Worm (Caenorhabditis elegans) whole organism, mixed stage, embryonic: ENCODE data around the gene pqn-15.
"Not testable (repeated sequence)": the region's sequence is repeated elsewhere in the genome, so short reads cannot be mapped to it uniquely, and the experiment has no call there.

ENCODE experiments used
- bed-3 ChIP-seq: fragments of 200-800 bp; sonication (Bioruptor generic); optimal IDR thresholded peaks from 3 replicates; lab custom pipeline; 2018; ENCODE audit warnings: mild to moderate bottlenecking, missing genetic modification characterization, moderate library complexity, missing compliant biosample characterization
- ceh-39 ChIP-seq: fragments of 150-350 bp; optimal IDR thresholded peaks from 2 replicates; lab custom pipeline; 2014; ENCODE audit warnings: missing biosample characterization, missing genetic modification characterization
- ceh-83 ChIP-seq: fragments of 200-800 bp; sonication (Bioruptor generic); optimal IDR thresholded peaks from 2 replicates; lab custom pipeline; 2018; ENCODE audit warnings: mild to moderate bottlenecking, missing genetic modification characterization, missing compliant biosample characterization
- ces-1 ChIP-seq: fragments of 150-350 bp; optimal IDR thresholded peaks from 2 replicates; lab custom pipeline; 2014; ENCODE audit warnings: missing biosample characterization, missing genetic modification reagents, missing genetic modification characterization
- cnd-1 ChIP-seq: fragments of 200-800 bp; sonication (Bioruptor generic); optimal IDR thresholded peaks from 2 replicates; lab custom pipeline; 2018; ENCODE audit warnings: mild to moderate bottlenecking, missing genetic modification characterization, missing compliant biosample characterization
- elt-1 ChIP-seq: sonication (generic microtip); optimal IDR thresholded peaks from 2 replicates; lab custom pipeline; 2017; ENCODE audit warnings: missing genetic modification characterization, mild to moderate bottlenecking, missing compliant biosample characterization, antibody characterized with exemption, moderate library complexity, borderline replicate concordance; ENCODE audit not compliant: insufficient read depth
- flh-1 ChIP-seq: fragments of 200-800 bp; sonication (Bioruptor generic); optimal IDR thresholded peaks from 2 replicates; lab custom pipeline; 2018; ENCODE audit warnings: mild to moderate bottlenecking, missing genetic modification characterization, moderate library complexity, missing compliant biosample characterization
- ham-2 ChIP-seq: fragments of 200-800 bp; sonication (Bioruptor generic); optimal IDR thresholded peaks from 2 replicates; lab custom pipeline; 2018; ENCODE audit warnings: mild to moderate bottlenecking, missing genetic modification characterization, missing compliant biosample characterization
- hlh-1 ChIP-seq: fragments of 150-350 bp; optimal IDR thresholded peaks from 2 replicates; lab custom pipeline; 2014; ENCODE audit warnings: missing biosample characterization, missing genetic modification reagents, missing genetic modification characterization
- lin-13 ChIP-seq: fragments of 150-350 bp; optimal IDR thresholded peaks from 2 replicates; lab custom pipeline; 2014; ENCODE audit warnings: missing biosample characterization, missing genetic modification characterization
- lin-32 ChIP-seq: fragments of 200-800 bp; sonication (Bioruptor generic); optimal IDR thresholded peaks from 2 replicates; lab custom pipeline; 2018; ENCODE audit warnings: mild to moderate bottlenecking, missing genetic modification characterization, missing compliant biosample characterization
- lsy-2 ChIP-seq: fragments of 150-350 bp; optimal IDR thresholded peaks from 2 replicates; lab custom pipeline; 2014; ENCODE audit warnings: missing biosample characterization, missing genetic modification characterization
- mab-5 ChIP-seq: fragments of 150-350 bp; optimal IDR thresholded peaks from 2 replicates; lab custom pipeline; 2014; ENCODE audit warnings: missing biosample characterization, missing genetic modification characterization
- mls-2 ChIP-seq: sonication (generic microtip); optimal IDR thresholded peaks from 2 replicates; lab custom pipeline; 2016; ENCODE audit warnings: mild to moderate bottlenecking, missing genetic modification characterization, moderate library complexity, missing compliant biosample characterization
- nhr-12 ChIP-seq: fragments of 150-350 bp; optimal IDR thresholded peaks from 2 replicates; lab custom pipeline; 2014; ENCODE audit warnings: missing biosample characterization, missing genetic modification characterization
- nhr-76 ChIP-seq: sonication (generic microtip); optimal IDR thresholded peaks from 2 replicates; lab custom pipeline; 2017; ENCODE audit warnings: missing biosample characterization, missing genetic modification characterization
- sem-2 ChIP-seq: fragments of 200-800 bp; sonication (Bioruptor generic); optimal IDR thresholded peaks from 2 replicates; lab custom pipeline; 2018; ENCODE audit warnings: mild to moderate bottlenecking, missing genetic modification characterization, missing compliant biosample characterization
- snpc-4 ChIP-seq: fragments of 150-350 bp; optimal IDR thresholded peaks from 2 replicates; lab custom pipeline; 2014; ENCODE audit warnings: missing biosample characterization, missing genetic modification characterization
- tbx-8 ChIP-seq: fragments of 200-800 bp; sonication (Bioruptor generic); optimal IDR thresholded peaks from 2 replicates; lab custom pipeline; 2018; ENCODE audit warnings: mild to moderate bottlenecking, missing genetic modification characterization, moderate library complexity, missing compliant biosample characterization
- unc-120 ChIP-seq: sonication (generic microtip); optimal IDR thresholded peaks from 2 replicates; lab custom pipeline; 2017; ENCODE audit warnings: missing genetic modification characterization, missing compliant biosample characterization; ENCODE audit not compliant: poor library complexity, severe bottlenecking
- unc-39 ChIP-seq: fragments of 150-350 bp; optimal IDR thresholded peaks from 2 replicates; lab custom pipeline; 2014; ENCODE audit warnings: missing biosample characterization, missing genetic modification characterization
- unc-62 ChIP-seq: fragments of 150-350 bp; optimal IDR thresholded peaks from 2 replicates; lab custom pipeline; 2014; ENCODE audit warnings: missing biosample characterization, missing genetic modification reagents, missing genetic modification characterization
- zip-8 ChIP-seq: fragments of 150-350 bp; optimal IDR thresholded peaks from 2 replicates; lab custom pipeline; 2014; ENCODE audit warnings: missing biosample characterization, missing genetic modification characterization
- ztf-11 ChIP-seq: fragments of 150-350 bp; optimal IDR thresholded peaks from 2 replicates; lab custom pipeline; 2014; ENCODE audit warnings: missing biosample characterization, missing genetic modification characterization

Gene pqn-15

DNA sequence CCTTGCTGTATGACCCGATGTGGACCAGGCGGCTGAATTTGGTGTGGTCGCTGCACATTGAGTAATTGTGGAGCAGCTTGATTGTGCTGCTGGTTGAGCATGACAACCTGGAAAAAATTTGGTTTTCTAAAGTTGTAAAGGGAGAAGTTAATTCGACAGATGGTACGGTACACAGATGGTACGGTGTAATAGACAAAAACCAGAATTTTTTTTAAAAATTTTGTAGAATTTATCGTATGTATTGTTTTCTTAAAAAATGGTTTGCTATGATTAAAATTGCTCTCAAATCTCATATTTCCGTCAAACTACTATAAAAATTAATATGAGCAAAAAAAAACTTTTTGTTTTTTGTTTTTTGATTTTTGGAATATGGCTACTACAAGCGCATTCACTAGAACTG lies at the start of gene pqn-15:
pqn-15 (minus strand) TSS at position 101 of the 400 bp plus-strand sequence.
- TF ChIP-seq ces-1 (GFP tag; lab: Kevin White, UChicago): no peak
- TF ChIP-seq flh-1: no peak
- TF ChIP-seq unc-62 (GFP tag; lab: Kevin White, UChicago): no peak
- no peak for TF ChIP-seq lin-13 (tag; lab: Kevin White, UChicago)
- no peak for TF ChIP-seq ceh-83 (GFP tag; lab: Kevin White, UChicago)
- no peak for TF ChIP-seq ceh-39 (tag; lab: Kevin White, UChicago)
- TF ChIP-seq unc-39 (tag; lab: Kevin White, UChicago): no peak
- TF ChIP-seq ztf-11 (tag; lab: Kevin White, UChicago): no peak
- TF ChIP-seq nhr-12 (tag; lab: Kevin White, UChicago): no peak

DNA sequence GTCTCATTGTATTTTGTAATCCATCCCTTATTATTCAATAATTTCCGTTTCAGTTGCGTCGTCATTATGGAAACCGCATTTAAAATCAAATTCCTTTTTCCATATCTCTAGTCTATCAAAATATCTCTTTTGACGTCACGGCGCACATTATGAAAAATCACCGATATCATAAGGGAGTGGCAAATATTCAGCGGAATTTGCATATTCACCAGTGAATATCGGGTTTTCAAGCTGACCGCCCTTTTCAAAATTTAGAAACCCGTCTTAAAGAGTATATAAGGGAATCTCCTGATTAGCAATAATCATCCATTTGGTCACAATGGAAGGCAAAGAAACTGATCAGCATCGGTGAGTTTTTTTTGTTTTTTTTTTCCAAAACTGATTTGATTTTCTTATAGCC lies 46.6 kb upstream of the pqn-15 start, which contains the start of gene col-165:
col-165 (plus strand) TSS at position 301 of the 400 bp plus-strand sequence.
- TF ChIP-seq sem-2 (GFP tag; lab: Kevin White, UChicago) (no peak), ceh-39 (tag; lab: Kevin White, UChicago) (no peak)

DNA sequence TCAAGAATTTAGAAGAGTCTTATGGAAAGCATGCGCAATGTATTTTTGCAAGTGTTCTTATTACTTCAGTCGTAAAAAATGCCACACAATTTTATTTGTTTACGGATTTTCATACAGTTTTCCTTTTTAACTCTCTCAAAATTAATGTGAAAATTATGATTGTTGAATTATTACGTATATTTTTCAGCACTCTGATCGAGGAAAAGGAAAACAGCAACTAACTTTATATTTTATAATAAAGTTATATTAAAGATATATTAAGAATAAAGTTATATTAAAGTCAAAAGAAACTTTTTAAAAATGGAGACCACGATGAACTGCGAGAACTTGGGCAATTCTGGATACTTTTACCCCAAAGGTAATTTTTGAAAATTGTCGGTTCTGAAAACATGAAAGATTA lies 43.4 kb upstream of the pqn-15 start, which contains the start of gene F14H12.2:
F14H12.2 (plus strand) TSS at position 301 of the 400 bp plus-strand sequence.
- TF ChIP-seq unc-120 (tag; lab: Kevin White, UChicago): no peak
- TF ChIP-seq sem-2 (GFP tag; lab: Kevin White, UChicago): no peak
- no peak for TF ChIP-seq unc-39 (tag; lab: Kevin White, UChicago)
- no peak for TF ChIP-seq lin-13 (tag; lab: Kevin White, UChicago)
- TF ChIP-seq tbx-8 (GFP tag; lab: Kevin White, UChicago): no peak
- no peak for TF ChIP-seq snpc-4 (tag; lab: Kevin White, UChicago)
- TF ChIP-seq mls-2 (tag; lab: Kevin White, UChicago): no peak
- TF ChIP-seq lin-32 (GFP tag; lab: Kevin White, UChicago): no peak
- TF ChIP-seq cnd-1 (tag; lab: Kevin White, UChicago): no peak
- no peak for TF ChIP-seq zip-8

DNA sequence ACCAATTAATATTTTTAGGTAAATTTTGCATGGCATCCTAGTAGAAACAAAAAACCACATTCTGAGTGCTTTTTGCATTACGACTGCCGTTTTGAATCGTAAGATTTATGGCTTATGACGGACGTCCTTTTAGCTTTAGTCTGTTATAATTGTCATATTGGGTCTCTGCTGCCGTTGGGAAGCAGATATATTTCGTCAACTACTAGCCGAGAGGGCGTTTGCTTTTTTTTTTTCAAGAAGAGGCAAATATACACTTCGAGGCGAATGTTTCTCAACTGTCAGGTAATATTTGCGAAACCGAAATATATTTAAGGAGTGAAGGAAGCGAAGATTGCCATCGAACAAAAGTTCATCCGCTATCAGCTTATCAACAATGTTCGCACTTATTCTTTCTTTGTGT lies 37.2 kb upstream of the pqn-15 start, which contains the start of gene F14H12.3:
F14H12.3 (plus strand) TSS at position 301 of the 400 bp plus-strand sequence.
- TF ChIP-seq ztf-11 (tag; lab: Kevin White, UChicago) (no peak), bed-3 (GFP tag; lab: Kevin White, UChicago) (no peak), nhr-12 (tag; lab: Kevin White, UChicago) (no peak), hlh-1 (tag; lab: Kevin White, UChicago) (no peak), nhr-76 (tag; lab: Kevin White, UChicago) (no peak), unc-39 (tag; lab: Kevin White, UChicago) (no peak), unc-62 (GFP tag; lab: Kevin White, UChicago) (no peak), mab-5 (tag; lab: Kevin White, UChicago) (no peak)

DNA sequence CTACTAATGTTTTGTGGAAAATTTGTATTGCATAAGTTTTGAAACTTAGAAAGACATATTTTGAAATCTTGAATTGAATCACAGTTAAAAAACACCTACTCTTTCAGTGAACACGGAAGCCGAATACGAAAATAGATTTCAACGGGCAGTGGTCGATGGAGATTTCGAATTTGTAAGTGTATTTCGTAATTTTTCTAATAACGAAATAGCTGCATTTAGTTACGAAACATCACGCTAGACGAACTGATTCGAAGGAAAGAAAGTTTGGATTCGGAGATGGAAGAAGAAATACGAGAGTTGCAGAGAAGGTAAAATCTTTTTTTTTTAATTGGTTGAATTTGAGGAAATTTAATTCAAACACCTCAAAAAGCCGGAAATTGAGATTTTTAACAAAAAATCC lies 36.0 kb upstream of the pqn-15 start:
- no peak for TF ChIP-seq ham-2 (GFP tag; lab: Kevin White, UChicago)

DNA sequence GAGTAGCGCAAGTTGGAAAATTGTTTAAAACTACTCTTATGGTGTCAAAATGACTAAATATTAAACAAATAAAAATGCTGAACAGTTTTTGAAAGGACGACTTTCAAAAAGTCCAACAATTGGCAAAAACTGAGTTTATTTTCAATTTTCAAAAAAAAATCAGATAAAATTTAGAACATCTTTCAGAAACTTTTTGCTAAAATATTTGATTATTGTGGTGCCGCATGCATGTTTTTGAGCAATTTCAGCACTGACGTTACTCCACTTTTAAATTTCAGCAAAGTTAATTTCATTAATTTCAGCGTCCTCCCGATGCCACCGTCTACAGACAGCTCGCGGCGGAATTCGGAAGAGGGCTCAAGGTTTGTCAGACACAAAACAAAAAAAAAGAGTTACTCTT lies 32.6 kb upstream of the pqn-15 start, which contains the start of gene cst-1:
cst-1 (plus strand) TSS at position 301 of the 400 bp plus-strand sequence.
- not testable (repeated sequence) for TF ChIP-seq hlh-1 (tag; lab: Kevin White, UChicago); sem-2 (GFP tag; lab: Kevin White, UChicago); elt-1
- TF ChIP-seq, all 35 proteins: peak for 0; not testable (repeated sequence) for 35

DNA sequence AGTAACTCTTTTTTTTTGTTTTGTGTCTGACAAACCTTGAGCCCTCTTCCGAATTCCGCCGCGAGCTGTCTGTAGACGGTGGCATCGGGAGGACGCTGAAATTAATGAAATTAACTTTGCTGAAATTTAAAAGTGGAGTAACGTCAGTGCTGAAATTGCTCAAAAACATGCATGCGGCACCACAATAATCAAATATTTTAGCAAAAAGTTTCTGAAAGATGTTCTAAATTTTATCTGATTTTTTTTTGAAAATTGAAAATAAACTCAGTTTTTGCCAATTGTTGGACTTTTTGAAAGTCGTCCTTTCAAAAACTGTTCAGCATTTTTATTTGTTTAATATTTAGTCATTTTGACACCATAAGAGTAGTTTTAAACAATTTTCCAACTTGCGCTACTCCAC lies 29.2 kb upstream of the pqn-15 start, which contains the start of gene cst-2:
cst-2 (minus strand) TSS at position 101 of the 400 bp plus-strand sequence.
- not testable (repeated sequence) for TF ChIP-seq zip-8; ham-2 (GFP tag; lab: Kevin White, UChicago); lsy-2 (tag; lab: Kevin White, UChicago)

DNA sequence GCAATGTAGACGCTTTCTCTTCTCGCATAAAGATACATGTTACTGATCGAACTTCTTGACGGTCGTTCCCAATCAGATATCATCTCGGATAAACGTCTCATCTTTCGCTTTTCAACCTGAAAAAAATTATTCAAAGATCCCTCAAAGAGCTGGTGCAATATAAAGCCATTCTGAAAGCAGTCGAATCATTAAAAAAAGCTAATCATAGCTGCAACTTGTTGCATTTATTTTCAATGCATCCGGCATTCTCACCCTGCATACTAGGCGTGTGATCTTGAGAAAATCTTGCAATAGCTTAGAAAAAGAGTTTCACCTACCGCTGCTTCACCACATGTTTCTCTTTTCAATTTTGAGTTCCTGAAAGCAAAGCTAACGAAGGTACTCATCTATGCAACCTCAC lies 25.5 kb upstream of the pqn-15 start, which contains the start of gene C24A8.6:
C24A8.6 (minus strand) TSS at position 101 of the 400 bp plus-strand sequence.
- TF ChIP-seq elt-1; cnd-1 (tag; lab: Kevin White, UChicago); nhr-12 (tag; lab: Kevin White, UChicago): not testable (repeated sequence)
